Worm (Caenorhabditis elegans) whole organism, early embryonic: ENCODE measurements around the gene chd-3.

ENCODE experiments used
- B0310.2 ChIP-seq: sonication (generic microtip); optimal IDR thresholded peaks from 2 replicates; lab custom pipeline; 2016; ENCODE audit warnings: mild to moderate bottlenecking, missing genetic modification characterization, missing compliant biosample characterization
- F13C5.2 ChIP-seq: sonication (generic microtip); optimal IDR thresholded peaks from 2 replicates; lab custom pipeline; 2017; ENCODE audit warnings: mild to moderate bottlenecking, missing genetic modification characterization, inconsistent platforms, missing compliant biosample characterization
- aly-1 ChIP-seq: sonication (generic microtip); optimal IDR thresholded peaks from 2 replicates; lab custom pipeline; 2016; ENCODE audit warnings: missing genetic modification characterization, missing compliant biosample characterization
- ama-1 ChIP-seq: fragments of 150-350 bp; optimal IDR thresholded peaks from 2 replicates; lab custom pipeline; 2014
- ceh-13 ChIP-seq: fragments of 200-800 bp; sonication (Bioruptor generic); optimal IDR thresholded peaks from 2 replicates; lab custom pipeline; 2018; ENCODE audit warnings: mild to moderate bottlenecking, missing genetic modification characterization, missing compliant biosample characterization
- ceh-36 ChIP-seq: sonication (generic microtip); optimal IDR thresholded peaks from 2 replicates; lab custom pipeline; 2016; ENCODE audit warnings: missing genetic modification characterization, inconsistent platforms, missing compliant biosample characterization
- ets-7 ChIP-seq: sonication (generic microtip); optimal IDR thresholded peaks from 2 replicates; lab custom pipeline; 2016; ENCODE audit warnings: missing genotype, missing genetic modification characterization, missing compliant biosample characterization
- flt-1 ChIP-seq: fragments of 200-800 bp; sonication (Bioruptor generic); IDR thresholded peaks from 2 replicates; pipeline ENCODE4 v1.3.6; 2022; ENCODE audit warnings: missing genetic modification characterization, missing compliant biosample characterization
- hmbx-1 ChIP-seq: sonication (generic microtip); optimal IDR thresholded peaks from 2 replicates; lab custom pipeline; 2016; ENCODE audit warnings: mild to moderate bottlenecking, missing genetic modification characterization, missing compliant biosample characterization
- hmg-4 ChIP-seq: fragments of 200-800 bp; sonication (Bioruptor generic); optimal IDR thresholded peaks from 2 replicates; lab custom pipeline; 2018; ENCODE audit warnings: mild to moderate bottlenecking, missing genetic modification characterization, missing compliant biosample characterization
- hnd-1 ChIP-seq: sonication (generic microtip); optimal IDR thresholded peaks from 2 replicates; lab custom pipeline; 2016; ENCODE audit warnings: missing genetic modification characterization, missing compliant biosample characterization
- pes-1 ChIP-seq: fragments of 200-800 bp; sonication (Bioruptor generic); IDR thresholded peaks from 2 replicates; pipeline ENCODE4 v1.3.6; 2022; ENCODE audit warnings: missing genetic modification reagents, missing genetic modification characterization, missing compliant biosample characterization
- scrt-1 ChIP-seq: fragments of 200-800 bp; sonication (Bioruptor generic); IDR thresholded peaks from 2 replicates; pipeline ENCODE4 v1.3.6; 2022; ENCODE audit warnings: missing genetic modification characterization, missing compliant biosample characterization
- sea-1 ChIP-seq: fragments of 200-800 bp; sonication (Bioruptor generic); conservative IDR thresholded peaks from 2 replicates; pipeline ENCODE4 v1.3.6; 2022; ENCODE audit warnings: missing genetic modification characterization, missing compliant biosample characterization
- tbx-11 ChIP-seq: fragments of 200-800 bp; sonication (Bioruptor generic); IDR thresholded peaks from 2 replicates; pipeline ENCODE4 v1.3.6; 2022; ENCODE audit warnings: missing genetic modification characterization, missing compliant biosample characterization
- tbx-37 ChIP-seq: fragments of 200-800 bp; sonication (Bioruptor generic); conservative IDR thresholded peaks from 2 replicates; pipeline ENCODE4 v1.3.6; 2022; ENCODE audit warnings: missing genetic modification reagents, missing genetic modification characterization, missing compliant biosample characterization
- tra-4 ChIP-seq: sonication (generic microtip); optimal IDR thresholded peaks from 2 replicates; lab custom pipeline; 2017; ENCODE audit warnings: missing genetic modification characterization, missing compliant biosample characterization

chd-3 gene

DNA sequence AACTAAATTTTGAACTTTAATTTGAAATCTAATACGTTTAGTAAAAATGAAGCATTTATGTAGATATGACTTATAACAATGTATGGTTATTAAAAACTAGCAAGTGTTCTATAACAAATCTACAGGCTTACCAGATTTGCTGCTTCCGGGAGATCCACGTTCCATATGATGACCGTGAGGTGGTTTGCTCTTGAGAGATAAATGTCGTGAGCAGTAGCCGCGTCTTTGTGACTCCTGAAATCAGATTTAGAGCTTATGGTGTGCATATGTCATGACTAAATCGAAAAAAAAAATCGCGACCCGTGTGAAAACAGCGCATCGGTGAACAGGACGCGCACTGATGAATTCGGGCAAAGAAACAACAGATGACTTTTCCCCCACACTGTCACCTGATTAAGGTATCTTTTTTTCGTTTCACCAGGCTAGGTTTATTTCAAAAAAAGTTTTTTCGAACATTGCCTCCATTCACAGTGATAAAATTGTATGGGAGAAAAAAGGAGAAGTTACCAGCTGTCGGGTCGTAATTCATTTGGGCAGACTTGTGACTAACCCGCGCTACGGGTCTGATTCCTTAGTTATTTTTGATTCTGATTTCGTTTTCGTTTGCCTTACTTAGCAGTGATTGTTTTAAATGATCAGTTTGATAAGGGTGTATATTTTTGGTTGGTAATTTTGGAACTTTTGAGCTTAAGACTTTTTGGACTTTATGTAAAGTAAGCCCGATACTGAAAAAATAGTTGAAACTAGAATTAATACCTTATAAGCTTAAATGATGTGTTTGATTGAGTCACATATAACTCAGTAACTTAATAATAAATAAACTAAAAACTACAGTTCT is 44.1 kb downstream of the chd-3 start, which contains the start of gene nhr-27:
Gene nhr-27 (minus strand): TSS at position 234 of the 838 bp plus-strand sequence.
- TF ChIP-seq tbx-11 (GFP tag; lab: Robert Waterston, UW) (no peak), hnd-1 (tag; lab: Kevin White, UChicago) (no peak), sea-1 (no peak), ceh-13 (no peak), hmbx-1 (tag; lab: Kevin White, UChicago) (no peak), B0310.2 (tag; lab: Kevin White, UChicago) (no peak), flt-1 (GFP tag; lab: Robert Waterston, UW) (no peak), ets-7 (no peak), pes-1 (GFP tag; lab: Robert Waterston, UW) (no peak), hmg-4 (GFP tag; lab: Kevin White, UChicago) (no peak), tbx-37 (GFP tag; lab: Robert Waterston, UW) (no peak), ama-1 (no peak), F13C5.2 (tag; lab: Kevin White, UChicago) (no peak)

DNA sequence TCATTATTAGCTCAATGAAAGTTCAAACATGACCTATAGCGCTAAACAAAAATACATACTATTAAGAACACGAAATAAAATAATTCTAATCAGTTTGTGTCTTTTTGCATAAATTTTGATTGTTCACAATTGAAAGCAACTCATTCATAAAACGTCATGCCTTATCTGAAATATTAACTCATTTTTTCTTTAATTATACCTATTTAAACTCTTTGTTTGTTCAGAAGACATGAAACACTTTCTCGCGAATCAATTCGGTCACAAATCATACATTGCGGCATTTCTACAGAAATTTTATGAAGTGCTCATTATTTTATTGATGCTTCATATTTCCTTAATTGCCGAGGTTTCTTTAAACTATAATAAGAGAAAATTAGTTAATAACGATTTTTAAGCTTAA is 45.5 kb downstream of the chd-3 start:
- TF ChIP-seq F13C5.2 (tag; lab: Kevin White, UChicago) (no peak), ets-7 (no peak), tra-4 (no peak), ama-1 (no peak), hnd-1 (tag; lab: Kevin White, UChicago) (no peak), hmbx-1 (tag; lab: Kevin White, UChicago) (no peak), sea-1 (no peak), pes-1 (GFP tag; lab: Robert Waterston, UW) (no peak), ceh-36 (no peak), tbx-11 (GFP tag; lab: Robert Waterston, UW) (no peak), hmg-4 (GFP tag; lab: Kevin White, UChicago) (no peak)

DNA sequence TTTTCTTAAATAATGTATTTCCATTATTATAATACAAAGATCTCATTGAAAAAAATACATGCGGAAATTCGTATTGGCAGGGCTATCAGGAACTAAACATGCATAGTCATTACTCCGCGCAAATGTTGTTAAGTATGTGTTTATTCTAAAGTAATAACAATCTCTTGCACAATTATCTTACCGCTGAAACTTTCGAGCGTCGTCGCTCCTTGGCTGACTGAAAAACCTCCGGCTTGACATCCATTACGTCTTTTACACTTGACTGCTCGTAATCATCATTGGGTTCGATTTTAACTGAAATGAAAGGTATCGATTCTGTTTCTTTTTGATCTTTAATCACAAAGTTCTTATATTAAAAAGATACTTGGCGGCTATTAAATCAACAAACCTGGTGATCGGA is 52.6 kb downstream of the chd-3 start:
- TF ChIP-seq flt-1 (GFP tag; lab: Robert Waterston, UW) (no peak), hmbx-1 (tag; lab: Kevin White, UChicago) (no peak), tbx-11 (GFP tag; lab: Robert Waterston, UW) (no peak), ets-7 (no peak), hmg-4 (GFP tag; lab: Kevin White, UChicago) (no peak), B0310.2 (tag; lab: Kevin White, UChicago) (no peak), hnd-1 (tag; lab: Kevin White, UChicago) (no peak), tra-4 (no peak), pes-1 (GFP tag; lab: Robert Waterston, UW) (no peak), ama-1 (no peak), sea-1 (no peak), ceh-13 (no peak), F13C5.2 (tag; lab: Kevin White, UChicago) (no peak), scrt-1 (no peak), ceh-36 (no peak), tbx-37 (GFP tag; lab: Robert Waterston, UW) (no peak), aly-1 (no peak)
